Worm (Caenorhabditis elegans) whole organism, L2 larva: ENCODE results near the gene F10B5.2.

ENCODE experiments used
- elt-1 ChIP-seq: fragments of 150-350 bp; optimal IDR thresholded peaks from 2 replicates; lab custom pipeline; 2014; ENCODE audit warnings: missing biosample characterization, missing genetic modification characterization
- fos-1 ChIP-seq: fragments of 150-350 bp; optimal IDR thresholded peaks from 2 replicates; lab custom pipeline; 2014; ENCODE audit warnings: missing biosample characterization, missing genetic modification characterization
- lsy-2 ChIP-seq, 2 experiments: fragments of 150-350 bp in 1 of 2; sonication (generic microtip) in 1 of 2; optimal IDR thresholded peaks; 2 replicates each; lab custom pipeline; 2014 to 2017; ENCODE audit warnings: missing biosample characterization in 2 of 2, missing genetic modification characterization in 2 of 2
- nhr-11 ChIP-seq: fragments of 150-350 bp; optimal IDR thresholded peaks from 2 replicates; lab custom pipeline; 2014; ENCODE audit warnings: missing biosample characterization, missing genetic modification characterization
- nhr-237 ChIP-seq: fragments of 150-350 bp; optimal IDR thresholded peaks from 2 replicates; lab custom pipeline; 2014; ENCODE audit warnings: missing biosample characterization, missing genetic modification characterization
- skn-1 ChIP-seq: sonication (generic microtip); optimal IDR thresholded peaks from 2 replicates; lab custom pipeline; 2017; ENCODE audit warnings: missing biosample characterization, missing genetic modification characterization
- unc-39 ChIP-seq: fragments of 150-350 bp; optimal IDR thresholded peaks from 2 replicates; lab custom pipeline; 2014; ENCODE audit warnings: missing biosample characterization, missing genetic modification characterization
- ztf-4 ChIP-seq: fragments of 150-350 bp; optimal IDR thresholded peaks from 2 replicates; lab custom pipeline; 2014; ENCODE audit warnings: missing biosample characterization, missing genetic modification characterization

ce11 chrII:8144543-8144942 is at the start of gene F10B5.2:
- no peak for TF ChIP-seq nhr-237 (tag; lab: Kevin White, UChicago)
- TF ChIP-seq fos-1 (tag; lab: Kevin White, UChicago) = no peak
- no peak for TF ChIP-seq skn-1 (tag; lab: Kevin White, UChicago)
- TF ChIP-seq ztf-4 = no peak
- TF ChIP-seq lsy-2 (tag; optimal IDR thresholded peaks at IDR 0.05; lab: Kevin White, UChicago) = no peak
- TF ChIP-seq elt-1 (tag; lab: Kevin White, UChicago) = no peak
- no peak for TF ChIP-seq nhr-11 (tag; lab: Kevin White, UChicago)
- no peak for TF ChIP-seq unc-39 (tag; lab: Kevin White, UChicago)
